Fruit fly (Drosophila melanogaster) whole organism, embryonic: Measurements from ENCODE around the gene Ostgamma.
A peak's percentile ranks its signal among the peaks of the same experiment; 100 is the strongest.

Source experiments
- Aef1 ChIP-seq: fragments of 200-800 bp; sonication (Bioruptor generic); IDR thresholded peaks from 3 replicates; pipeline ENCODE4 v1.3.6; 2022; ENCODE audit warnings: missing biosample characterization, missing genetic modification characterization
- Atf6 ChIP-seq: fragments of 200-800 bp; sonication (Bioruptor generic); IDR thresholded peaks from 2 replicates; pipeline ENCODE4 v1.3.6; 2022; ENCODE audit warnings: missing biosample characterization, missing genetic modification characterization
- CG10366 ChIP-seq: fragments of 200-800 bp; sonication (Bioruptor generic); IDR thresholded peaks from 2 replicates; pipeline ENCODE4 v1.3.6; 2022; ENCODE audit warnings: missing biosample characterization, missing genetic modification characterization
- CG10431 ChIP-seq: fragments of 200-800 bp; sonication (Bioruptor generic); optimal IDR thresholded peaks from 3 replicates; lab custom pipeline; 2018; ENCODE audit warnings: missing biosample characterization, mild to moderate bottlenecking, missing genetic modification characterization
- CG12299 ChIP-seq: fragments of 200-800 bp; sonication (Bioruptor generic); optimal IDR thresholded peaks from 2 replicates; lab custom pipeline; 2018; ENCODE audit warnings: missing biosample characterization, mild to moderate bottlenecking, missing genetic modification characterization
- CG12391 ChIP-seq: fragments of 200-800 bp; sonication (Bioruptor generic); optimal IDR thresholded peaks from 3 replicates; lab custom pipeline; 2018; ENCODE audit warnings: missing biosample characterization, mild to moderate bottlenecking, missing genetic modification characterization, moderate library complexity
- CG12744 ChIP-seq: fragments of 200-800 bp; sonication (Bioruptor generic); optimal IDR thresholded peaks from 2 replicates; lab custom pipeline; 2016; ENCODE audit warnings: missing biosample characterization, missing genetic modification characterization
- CG15073 ChIP-seq: fragments of 200-800 bp; sonication (Bioruptor generic); optimal IDR thresholded peaks from 2 replicates; lab custom pipeline; 2016; ENCODE audit warnings: missing biosample characterization, missing genetic modification characterization
- CG17612 ChIP-seq: fragments of 200-800 bp; sonication (Bioruptor generic); IDR thresholded peaks from 2 replicates; pipeline ENCODE4 v1.3.6; 2022; ENCODE audit warnings: missing biosample characterization, missing genetic modification characterization
- CG17829 ChIP-seq: fragments of 200-800 bp; optimal IDR thresholded peaks from 2 replicates; lab custom pipeline; 2019; ENCODE audit warnings: missing biosample characterization, mild to moderate bottlenecking, missing genetic modification characterization, moderate library complexity
- CG18011 ChIP-seq: fragments of 200-800 bp; sonication (Bioruptor generic); optimal IDR thresholded peaks from 2 replicates; lab custom pipeline; 2017; ENCODE audit warnings: missing biosample characterization, missing genetic modification characterization, mild to moderate bottlenecking, moderate library complexity, missing genotype
- CG1832 ChIP-seq: fragments of 200-800 bp; sonication (Bioruptor generic); optimal IDR thresholded peaks from 2 replicates; lab custom pipeline; 2017; ENCODE audit warnings: missing biosample characterization, mild to moderate bottlenecking, missing genetic modification characterization, inconsistent platforms
- CG18599 ChIP-seq: fragments of 200-800 bp; sonication (Bioruptor generic); optimal IDR thresholded peaks from 3 replicates; lab custom pipeline; 2017; ENCODE audit warnings: missing biosample characterization, missing genetic modification characterization, mild to moderate bottlenecking, moderate library complexity, missing genetic modification reagents
- CG3065 ChIP-seq: fragments of 200-800 bp; sonication (Bioruptor generic); optimal IDR thresholded peaks from 2 replicates; lab custom pipeline; 2016; ENCODE audit warnings: missing biosample characterization, missing genetic modification characterization
- CG4282 ChIP-seq: fragments of 200-800 bp; sonication (Bioruptor generic); optimal IDR thresholded peaks from 2 replicates; lab custom pipeline; 2016; ENCODE audit warnings: missing biosample characterization, missing genetic modification characterization
- CG6175 ChIP-seq: fragments of 200-800 bp; sonication (Bioruptor generic); IDR thresholded peaks from 3 replicates; pipeline ENCODE4 v1.3.6; 2022; ENCODE audit warnings: missing biosample characterization, missing genetic modification characterization
- CG6683 ChIP-seq: fragments of 200-800 bp; sonication (Bioruptor generic); optimal IDR thresholded peaks from 2 replicates; lab custom pipeline; 2017; ENCODE audit warnings: missing biosample characterization, mild to moderate bottlenecking, missing genetic modification characterization, missing genetic modification reagents
- CG6854 ChIP-seq: fragments of 200-800 bp; sonication (Bioruptor generic); optimal IDR thresholded peaks from 3 replicates; lab custom pipeline; 2017; ENCODE audit warnings: missing biosample characterization, mild to moderate bottlenecking, missing genetic modification characterization
- CG7372 ChIP-seq: fragments of 200-800 bp; sonication (Bioruptor generic); IDR thresholded peaks from 2 replicates; pipeline ENCODE4 v1.3.6; 2022; ENCODE audit warnings: missing biosample characterization, missing genetic modification characterization
- CoRest ChIP-seq: fragments of 200-800 bp; sonication (Bioruptor generic); optimal IDR thresholded peaks from 3 replicates; lab custom pipeline; 2018; ENCODE audit warnings: missing biosample characterization, mild to moderate bottlenecking, missing genetic modification characterization, moderate library complexity
- Eip74EF ChIP-seq, 2 experiments: fragments of 200-800 bp in 1 of 2; fragments of >200 bp in 1 of 2; sonication (Bioruptor generic) in 1 of 2; optimal IDR thresholded peaks; 2 replicates each; lab custom pipeline; 2017 to 2019; ENCODE audit warnings: missing biosample characterization in 2 of 2, missing genetic modification characterization in 2 of 2, mild to moderate bottlenecking in 1 of 2, moderate library complexity in 1 of 2
- Gug ChIP-seq: fragments of 200-800 bp; sonication (Bioruptor generic); IDR thresholded peaks from 4 replicates; pipeline ENCODE4 v1.3.6; 2022; ENCODE audit warnings: missing biosample characterization, missing genetic modification characterization
- HLH3B ChIP-seq: fragments of 200-800 bp; sonication (Bioruptor generic); IDR thresholded peaks from 2 replicates; pipeline ENCODE4 v1.3.6; 2022; ENCODE audit warnings: missing biosample characterization, missing genetic modification characterization
- Hmr ChIP-seq: fragments of 200-800 bp; sonication (Bioruptor generic); optimal IDR thresholded peaks from 3 replicates; lab custom pipeline; 2017; ENCODE audit warnings: mild to moderate bottlenecking, missing biosample characterization, missing genetic modification reagents, missing genetic modification characterization
- Hmx ChIP-seq: fragments of 200-800 bp; sonication (Bioruptor generic); optimal IDR thresholded peaks from 2 replicates; lab custom pipeline; 2016; ENCODE audit warnings: missing biosample characterization, missing genetic modification characterization
- Hsf ChIP-seq: fragments of 200-800 bp; sonication (Bioruptor generic); optimal IDR thresholded peaks from 3 replicates; lab custom pipeline; 2016; ENCODE audit warnings: missing biosample characterization, missing genetic modification characterization
- Med ChIP-seq: fragments of 200-800 bp; sonication (Bioruptor generic); peaks from one replicate; lab custom pipeline; 2016; ENCODE audit warnings: missing biosample characterization, missing genetic modification characterization, mild to moderate bottlenecking, inconsistent platforms, moderate library complexity
- Mes4 ChIP-seq: fragments of 200-800 bp; sonication (Bioruptor generic); optimal IDR thresholded peaks from 2 replicates; lab custom pipeline; 2016; ENCODE audit warnings: missing biosample characterization, missing genetic modification characterization
- Mrtf ChIP-seq: fragments of 200-800 bp; sonication (Bioruptor generic); IDR thresholded peaks from 3 replicates; pipeline ENCODE4 v1.3.6; 2022; ENCODE audit warnings: missing biosample characterization, missing genetic modification characterization
- Myb ChIP-seq: fragments of 200-800 bp; sonication (Bioruptor generic); optimal IDR thresholded peaks from 2 replicates; lab custom pipeline; 2016; ENCODE audit warnings: missing biosample characterization, missing genetic modification characterization
- Nf-YB ChIP-seq: fragments of 200-800 bp; sonication (Bioruptor generic); optimal IDR thresholded peaks from 3 replicates; lab custom pipeline; 2019; ENCODE audit warnings: missing biosample characterization, mild to moderate bottlenecking, missing genetic modification characterization, moderate library complexity
- Oli ChIP-seq: fragments of 200-800 bp; sonication (Bioruptor generic); optimal IDR thresholded peaks from 2 replicates; lab custom pipeline; 2018; ENCODE audit warnings: missing biosample characterization, mild to moderate bottlenecking, missing genetic modification characterization, moderate library complexity
- Optix ChIP-seq: fragments of 200-800 bp; sonication (Bioruptor generic); IDR thresholded peaks from 3 replicates; pipeline ENCODE4 v1.3.6; 2022; ENCODE audit warnings: missing biosample characterization, missing genetic modification characterization
- Sry-β ChIP-seq: fragments of 200-800 bp; sonication (Bioruptor generic); optimal IDR thresholded peaks from 2 replicates; lab custom pipeline; 2018; ENCODE audit warnings: missing biosample characterization, mild to moderate bottlenecking, missing genetic modification characterization, moderate library complexity
- abd-A ChIP-seq: fragments of 200-800 bp; sonication (Bioruptor generic); optimal IDR thresholded peaks from 3 replicates; lab custom pipeline; 2019; ENCODE audit warnings: missing biosample characterization, mild to moderate bottlenecking, missing genetic modification characterization, moderate library complexity
- ara ChIP-seq: fragments of 200-800 bp; sonication (Bioruptor generic); IDR thresholded peaks from 2 replicates; pipeline ENCODE4 v1.3.6; 2022; ENCODE audit warnings: missing biosample characterization, missing genetic modification characterization
- ase ChIP-seq: fragments of 200-800 bp; sonication (Bioruptor generic); IDR thresholded peaks from 3 replicates; pipeline ENCODE4 v1.3.6; 2022; ENCODE audit warnings: missing biosample characterization, missing genetic modification characterization
- br ChIP-seq: fragments of >200 bp; optimal IDR thresholded peaks from 2 replicates; lab custom pipeline; 2017
- btn ChIP-seq: fragments of 200-800 bp; sonication (Bioruptor generic); optimal IDR thresholded peaks from 2 replicates; lab custom pipeline; 2016; ENCODE audit warnings: missing biosample characterization, missing genetic modification characterization
- cwo ChIP-seq: fragments of 200-800 bp; sonication (Bioruptor generic); optimal IDR thresholded peaks from 3 replicates; lab custom pipeline; 2017; ENCODE audit warnings: missing biosample characterization, missing genetic modification characterization, mild to moderate bottlenecking, moderate library complexity, missing genetic modification reagents
- gcm ChIP-seq: fragments of 200-800 bp; sonication (Bioruptor generic); optimal IDR thresholded peaks from 2 replicates; lab custom pipeline; 2019; ENCODE audit warnings: missing biosample characterization, mild to moderate bottlenecking, missing genetic modification characterization, moderate library complexity
- hth ChIP-seq: fragments of >200 bp; optimal IDR thresholded peaks from 2 replicates; lab custom pipeline; 2017; ENCODE audit warnings: inconsistent platforms
- lov ChIP-seq, 2 experiments: fragments of 200-800 bp in 1 of 2; fragments of >200 bp in 1 of 2; sonication (Bioruptor generic) in 1 of 2; IDR thresholded peaks in 1 of 2; optimal IDR thresholded peaks in 1 of 2; 2 replicates in 1 of 2; 3 replicates in 1 of 2; pipeline versions ENCODE4 v1.3.6 to Lab custom; 2017 to 2022; ENCODE audit warnings: missing biosample characterization in 1 of 2, missing genetic modification characterization in 1 of 2
- luna ChIP-seq: fragments of 200-800 bp; sonication (Bioruptor generic); optimal IDR thresholded peaks from 2 replicates; lab custom pipeline; 2016; ENCODE audit warnings: missing biosample characterization, missing genetic modification characterization
- p53 ChIP-seq: fragments of 200-800 bp; sonication (Bioruptor generic); optimal IDR thresholded peaks from 2 replicates; lab custom pipeline; 2016; ENCODE audit warnings: missing biosample characterization, missing genetic modification characterization
- rib ChIP-seq: fragments of 200-800 bp; sonication (Bioruptor generic); IDR thresholded peaks from 2 replicates; pipeline ENCODE4 v1.3.6; 2022; ENCODE audit warnings: missing biosample characterization, missing genetic modification characterization
- seq ChIP-seq: fragments of 200-800 bp; sonication (Bioruptor generic); IDR thresholded peaks from 2 replicates; pipeline ENCODE4 v1.3.6; 2022; ENCODE audit warnings: missing biosample characterization, missing genetic modification characterization
- sob ChIP-seq: fragments of 200-800 bp; sonication (Bioruptor generic); IDR thresholded peaks from 2 replicates; pipeline ENCODE4 v1.3.6; 2022; ENCODE audit warnings: missing biosample characterization, missing genetic modification characterization
- stc ChIP-seq: fragments of 200-800 bp; sonication (Bioruptor generic); IDR thresholded peaks from 2 replicates; pipeline ENCODE4 v1.3.6; 2022; ENCODE audit warnings: missing biosample characterization, missing genetic modification characterization
- tio ChIP-seq: fragments of 200-800 bp; sonication (Bioruptor generic); optimal IDR thresholded peaks from 2 replicates; lab custom pipeline; 2017; ENCODE audit warnings: missing biosample characterization, missing genetic modification characterization, inconsistent platforms
- unpg ChIP-seq: fragments of 200-800 bp; sonication (Bioruptor generic); optimal IDR thresholded peaks from 3 replicates; lab custom pipeline; 2018; ENCODE audit warnings: missing biosample characterization, mild to moderate bottlenecking, missing genetic modification characterization, moderate library complexity

Ostgamma gene

DNA sequence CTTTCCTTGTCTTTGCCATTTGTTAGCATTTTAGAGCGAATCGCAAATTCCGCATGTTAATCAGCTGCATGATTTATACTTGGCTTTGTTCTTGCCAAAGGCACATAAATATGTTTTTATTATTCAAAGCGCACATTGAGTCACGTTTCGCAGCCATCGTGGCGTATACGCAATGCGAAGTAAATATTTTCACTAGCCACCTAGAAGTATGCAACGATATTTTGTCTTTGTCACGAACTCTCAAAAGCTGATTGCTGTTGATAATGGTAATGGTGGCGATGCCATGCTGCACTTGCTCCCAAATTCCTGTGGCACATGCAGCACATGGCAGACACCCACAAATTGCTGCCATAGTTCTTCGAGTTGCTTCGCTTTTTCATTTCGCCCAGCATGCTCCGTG, 26.7 kb upstream of the Ostgamma start (continued):
- TF ChIP-seq abd-A (tag; lab: Kevin White, UChicago) (no peak), CG6854 (GFP tag; lab: Kevin White, UChicago) (no peak), CG10431 (GFP tag; lab: Kevin White, UChicago) (no peak), CG12744 (peak; percentile 31), Eip74EF (GFP tag; optimal IDR thresholded peaks at IDR 0.05; lab: Kevin White, UChicago) (no peak), seq (no peak), ase (GFP tag; lab: Robert Waterston, UW) (no peak), CG6175 (GFP tag; lab: Robert Waterston, UW) (peak; percentile 85; the same call in 2 of the 3 replicates), Mes4 (GFP tag; lab: Kevin White, UChicago) (no peak), CG1832 (GFP tag; lab: Kevin White, UChicago) (no peak), ara (GFP tag; lab: Robert Waterston, UW) (peak; percentile 14; the same call in 1 of the 2 replicates), HLH3B (GFP tag; lab: Robert Waterston, UW) (no peak), CG15073 (GFP tag; lab: Kevin White, UChicago) (no peak), rib (GFP tag; lab: Robert Waterston, UW) (no peak), lov (optimal IDR thresholded peaks at IDR 0.05; lab: Kevin White, UChicago) (no peak), lov (GFP tag; IDR thresholded peaks at IDR 0.05; lab: Robert Waterston, UW) (peak; percentile 66; the same call in 1 of the 3 replicates), Hmr (GFP tag; lab: Kevin White, UChicago) (no peak), CG4282 (GFP tag; lab: Kevin White, UChicago) (no peak), CG18599 (GFP tag; lab: Kevin White, UChicago) (no peak), Nf-YB (GFP tag; lab: Kevin White, UChicago) (no peak), CG17829 (tag; lab: Kevin White, UChicago) (no peak), Optix (0 out of 3 replicates have a peak, but pooled peaks have one; percentile 24), Myb (GFP tag; lab: Kevin White, UChicago) (no peak), Hsf (GFP tag; lab: Kevin White, UChicago) (no peak), btn (GFP tag; lab: Kevin White, UChicago) (no peak), hth (lab: Kevin White, UChicago) (no peak), Oli (tag; lab: Kevin White, UChicago) (no peak), CG6683 (no peak), luna (GFP tag; lab: Kevin White, UChicago) (no peak), Sry-β (GFP tag; lab: Kevin White, UChicago) (no peak), CG12299 (tag; lab: Kevin White, UChicago) (no peak), tio (no peak), stc (GFP tag; lab: Robert Waterston, UW) (0 out of 2 replicates have a peak, but pooled peaks have one; percentile 15), unpg (GFP tag; lab: Kevin White, UChicago) (no peak), Med (GFP tag; lab: Kevin White, UChicago) (peak; percentile 70), sob (0 out of 2 replicates have a peak, but pooled peaks have one; percentile 28), gcm (GFP tag; lab: Kevin White, UChicago) (no peak), Gug (GFP tag; lab: Robert Waterston, UW) (no peak), Mrtf (GFP tag; lab: Robert Waterston, UW) (0 out of 3 replicates have a peak, but pooled peaks have one; percentile 19), CoRest (tag; lab: Kevin White, UChicago) (peak; percentile 11), cwo (GFP tag; lab: Kevin White, UChicago) (peak; percentile 10), p53 (no peak), CG12391 (tag; lab: Kevin White, UChicago) (no peak), CG10366 (peak; percentile 20; the same call in 1 of the 2 replicates), CG3065 (GFP tag; lab: Kevin White, UChicago) (no peak), Hmx (GFP tag; lab: Kevin White, UChicago) (no peak), Aef1 (no peak), Atf6 (GFP tag; lab: Robert Waterston, UW) (0 out of 2 replicates have a peak, but pooled peaks have one; percentile 8), br (lab: Kevin White, UChicago) (no peak), CG18011 (GFP tag; lab: Kevin White, UChicago) (peak; percentile 96), CG7372 (GFP tag; lab: Robert Waterston, UW) (peak; percentile 99), CG17612 (no peak)
